Fruit fly (Drosophila melanogaster) whole organism, embryonic: ENCODE data around the gene CG18586.

Experiments
- Atf6 ChIP-seq: fragments of 200-800 bp; sonication (Bioruptor generic); IDR thresholded peaks from 2 replicates; pipeline ENCODE4 v1.3.6; 2022; ENCODE audit warnings: missing biosample characterization, missing genetic modification characterization
- Awh ChIP-seq: fragments of 200-800 bp; sonication (Bioruptor generic); IDR thresholded peaks from 2 replicates; pipeline ENCODE4, ENCODE4 v1.3.6; 2022; ENCODE audit warnings: missing biosample characterization, missing genetic modification characterization
- B-H2 ChIP-seq: fragments of 200-800 bp; sonication (Bioruptor generic); optimal IDR thresholded peaks from 2 replicates; lab custom pipeline; 2018; ENCODE audit warnings: missing biosample characterization, mild to moderate bottlenecking, missing genetic modification characterization
- Bgb ChIP-seq: fragments of 200-800 bp; sonication (Bioruptor generic); IDR thresholded peaks from 2 replicates; pipeline ENCODE4 v1.3.6; 2022; ENCODE audit warnings: missing biosample characterization, missing genetic modification characterization; ENCODE audit not compliant: partially characterized antibody
- CG11247 ChIP-seq: fragments of 200-800 bp; sonication (Bioruptor generic); IDR thresholded peaks from 2 replicates; pipeline ENCODE4 v1.3.6; 2022; ENCODE audit warnings: missing biosample characterization, missing genetic modification characterization
- CG11456 ChIP-seq: fragments of 200-800 bp; sonication (Bioruptor generic); IDR thresholded peaks from 3 replicates; pipeline ENCODE4 v1.3.6; 2022; ENCODE audit warnings: missing biosample characterization, missing genetic modification characterization
- CG11695 ChIP-seq: fragments of 200-800 bp; sonication (Bioruptor generic); IDR thresholded peaks from 3 replicates; pipeline ENCODE4 v1.3.6; 2022; ENCODE audit warnings: missing biosample characterization, missing genetic modification characterization
- CG12299 ChIP-seq: fragments of 200-800 bp; sonication (Bioruptor generic); optimal IDR thresholded peaks from 2 replicates; lab custom pipeline; 2018; ENCODE audit warnings: missing biosample characterization, mild to moderate bottlenecking, missing genetic modification characterization
- CG1233 ChIP-seq: fragments of 200-800 bp; sonication (Bioruptor generic); optimal IDR thresholded peaks from 4 replicates; lab custom pipeline; 2018; ENCODE audit warnings: missing biosample characterization, mild to moderate bottlenecking, missing genetic modification characterization
- CG14014 ChIP-seq: fragments of 200-800 bp; sonication (Bioruptor generic); IDR thresholded peaks from 2 replicates; pipeline ENCODE4 v1.3.6; 2022; ENCODE audit warnings: missing biosample characterization, missing genetic modification characterization
- CG17328 ChIP-seq: fragments of 200-800 bp; sonication (Bioruptor generic); IDR thresholded peaks from 2 replicates; pipeline ENCODE4 v1.3.6; 2022; ENCODE audit warnings: missing biosample characterization, missing genetic modification characterization
- CG17359 ChIP-seq: fragments of 200-800 bp; sonication (Bioruptor generic); optimal IDR thresholded peaks from 3 replicates; lab custom pipeline; 2018; ENCODE audit warnings: missing biosample characterization, mild to moderate bottlenecking, missing genetic modification characterization, moderate library complexity
- CG18476 ChIP-seq: fragments of 200-800 bp; sonication (Bioruptor generic); optimal IDR thresholded peaks from 2 replicates; lab custom pipeline; 2016; ENCODE audit warnings: missing biosample characterization, mild to moderate bottlenecking, missing genetic modification characterization
- CG2120 ChIP-seq: fragments of 200-800 bp; sonication (Bioruptor generic); optimal IDR thresholded peaks from 3 replicates; lab custom pipeline; 2016; ENCODE audit warnings: missing biosample characterization, missing genetic modification characterization
- CG2199 ChIP-seq: fragments of 200-800 bp; sonication (Bioruptor generic); IDR thresholded peaks from 3 replicates; pipeline ENCODE4 v1.3.6; 2022; ENCODE audit warnings: missing biosample characterization, missing genetic modification characterization
- CG30403 ChIP-seq: fragments of 200-800 bp; sonication (Bioruptor generic); optimal IDR thresholded peaks from 3 replicates; lab custom pipeline; 2016; ENCODE audit warnings: missing biosample characterization, missing genetic modification characterization
- CG32767 ChIP-seq: fragments of 200-800 bp; sonication (Bioruptor generic); IDR thresholded peaks from 2 replicates; pipeline ENCODE4 v1.3.6; 2022; ENCODE audit warnings: missing biosample characterization, missing genetic modification characterization
- CG33213 ChIP-seq: fragments of 200-800 bp; sonication (Bioruptor generic); optimal IDR thresholded peaks from 3 replicates; lab custom pipeline; 2016; ENCODE audit warnings: missing biosample characterization, missing genetic modification characterization
- CG34376 ChIP-seq: fragments of 200-800 bp; sonication (Bioruptor generic); optimal IDR thresholded peaks from 2 replicates; lab custom pipeline; 2018; ENCODE audit warnings: missing biosample characterization, mild to moderate bottlenecking, missing genetic modification characterization
- CG3726 ChIP-seq: fragments of 200-800 bp; sonication (Bioruptor generic); IDR thresholded peaks from 3 replicates; pipeline ENCODE4, ENCODE4 v1.3.6; 2022; ENCODE audit warnings: missing biosample characterization, missing genetic modification characterization
- CG42726 ChIP-seq: fragments of 200-800 bp; sonication (Bioruptor generic); IDR thresholded peaks from 2 replicates; pipeline ENCODE4 v1.3.6; 2022; ENCODE audit warnings: missing biosample characterization, missing genetic modification characterization; ENCODE audit not compliant: partially characterized antibody
- CG4820 ChIP-seq: fragments of 200-800 bp; sonication (Bioruptor generic); optimal IDR thresholded peaks from 3 replicates; lab custom pipeline; 2016; ENCODE audit warnings: missing biosample characterization, missing genetic modification characterization
- CG7271 ChIP-seq: fragments of 200-800 bp; sonication (Bioruptor generic); optimal IDR thresholded peaks from 2 replicates; lab custom pipeline; 2018; ENCODE audit warnings: missing biosample characterization, mild to moderate bottlenecking, missing genetic modification characterization, moderate library complexity
- CG8944 ChIP-seq: fragments of 200-800 bp; sonication (Bioruptor generic); optimal IDR thresholded peaks from 3 replicates; lab custom pipeline; 2016; ENCODE audit warnings: missing biosample characterization, missing genetic modification characterization
- D19A ChIP-seq: fragments of 200-800 bp; optimal IDR thresholded peaks from 3 replicates; lab custom pipeline; 2019; ENCODE audit warnings: missing biosample characterization, mild to moderate bottlenecking, missing genetic modification characterization, moderate library complexity
- Dek ChIP-seq: fragments of 200-800 bp; sonication (Bioruptor generic); optimal IDR thresholded peaks from 3 replicates; lab custom pipeline; 2019; ENCODE audit warnings: missing biosample characterization, mild to moderate bottlenecking, missing genetic modification characterization, moderate library complexity
- Elba2 ChIP-seq: fragments of 200-800 bp; sonication (Bioruptor generic); optimal IDR thresholded peaks from 3 replicates; lab custom pipeline; 2016; ENCODE audit warnings: missing biosample characterization, missing genetic modification characterization
- Hr78 ChIP-seq, 2 experiments: fragments of 200-800 bp in 1 of 2; fragments of >200 bp in 1 of 2; sonication (Bioruptor generic) in 1 of 2; optimal IDR thresholded peaks; 2 replicates each; lab custom pipeline; 2017 to 2019; ENCODE audit warnings: missing biosample characterization in 2 of 2, missing genetic modification characterization in 2 of 2, mild to moderate bottlenecking in 1 of 2, moderate library complexity in 1 of 2
- NfI ChIP-seq: fragments of 200-800 bp; sonication (Bioruptor generic); optimal IDR thresholded peaks from 3 replicates; lab custom pipeline; 2018; ENCODE audit warnings: missing biosample characterization, mild to moderate bottlenecking, missing genetic modification characterization, moderate library complexity
- Poxn ChIP-seq: fragments of 200-800 bp; sonication (Bioruptor generic); IDR thresholded peaks from 2 replicates; pipeline ENCODE4 v1.3.6; 2022; ENCODE audit warnings: missing biosample characterization, missing genetic modification characterization
- al ChIP-seq: fragments of 200-800 bp; sonication (Bioruptor generic); IDR thresholded peaks from 2 replicates; pipeline ENCODE4 v1.3.6; 2022; ENCODE audit warnings: missing biosample characterization, missing genetic modification characterization
- chm ChIP-seq: fragments of 200-800 bp; sonication (Bioruptor generic); IDR thresholded peaks from 2 replicates; pipeline ENCODE4 v1.3.6; 2022; ENCODE audit warnings: missing biosample characterization, missing genetic modification characterization
- dmrt99B ChIP-seq: fragments of 200-800 bp; sonication (Bioruptor generic); optimal IDR thresholded peaks from 2 replicates; lab custom pipeline; 2018; ENCODE audit warnings: missing biosample characterization, mild to moderate bottlenecking, missing genetic modification characterization, moderate library complexity
- fd3F ChIP-seq: fragments of 200-800 bp; sonication (Bioruptor generic); optimal IDR thresholded peaks from 2 replicates; lab custom pipeline; 2018; ENCODE audit warnings: missing biosample characterization, mild to moderate bottlenecking, missing genetic modification characterization, moderate library complexity
- gce ChIP-seq: fragments of 200-800 bp; sonication (Bioruptor generic); IDR thresholded peaks from 3 replicates; pipeline ENCODE4 v1.3.6; 2022; ENCODE audit warnings: missing biosample characterization, missing genetic modification characterization
- gfzf ChIP-seq: fragments of 200-800 bp; sonication (Bioruptor generic); optimal IDR thresholded peaks from 2 replicates; lab custom pipeline; 2016; ENCODE audit warnings: missing biosample characterization, mild to moderate bottlenecking, missing genetic modification characterization, moderate library complexity
- ham ChIP-seq: fragments of 200-800 bp; sonication (Bioruptor generic); IDR thresholded peaks from 2 replicates; pipeline ENCODE4 v1.3.6; 2022; ENCODE audit warnings: missing biosample characterization, missing genetic modification characterization
- ind ChIP-seq: fragments of 200-800 bp; sonication (Bioruptor generic); optimal IDR thresholded peaks from 3 replicates; lab custom pipeline; 2016; ENCODE audit warnings: missing biosample characterization, missing genetic modification characterization
- kni ChIP-seq: fragments of 200-800 bp; sonication (Bioruptor generic); optimal IDR thresholded peaks from 3 replicates; lab custom pipeline; 2017; ENCODE audit warnings: mild to moderate bottlenecking, missing biosample characterization, missing genetic modification reagents, missing genetic modification characterization
- onecut ChIP-seq: fragments of 200-800 bp; sonication (Bioruptor generic); IDR thresholded peaks from 2 replicates; pipeline ENCODE4 v1.3.6; 2022; ENCODE audit warnings: missing biosample characterization, missing genetic modification characterization
- prd ChIP-seq, 3 experiments: fragments of >200 bp in 2 of 3; fragments of 200-800 bp in 1 of 3; sonication (Bioruptor generic) in 1 of 3; optimal IDR thresholded peaks in 2 of 3; IDR thresholded peaks in 1 of 3; 2 replicates in 2 of 3; 3 replicates in 1 of 3; pipeline versions ENCODE4 v1.3.6 to Lab custom; 2017 to 2022; ENCODE audit warnings: missing biosample characterization in 1 of 3, missing genetic modification characterization in 1 of 3
- psq ChIP-seq: fragments of 200-800 bp; sonication (Bioruptor generic); optimal IDR thresholded peaks from 2 replicates; lab custom pipeline; 2017; ENCODE audit warnings: missing biosample characterization, missing genetic modification characterization
- row ChIP-seq: fragments of 200-800 bp; sonication (Bioruptor generic); IDR thresholded peaks from 3 replicates; pipeline ENCODE4 v1.3.6; 2022; ENCODE audit warnings: missing biosample characterization, missing genetic modification characterization
- sima ChIP-seq: fragments of 200-800 bp; sonication (Bioruptor generic); optimal IDR thresholded peaks from 2 replicates; lab custom pipeline; 2016; ENCODE audit warnings: missing biosample characterization, missing genetic modification characterization
- sr ChIP-seq: fragments of 200-800 bp; sonication (Bioruptor generic); IDR thresholded peaks from 3 replicates; pipeline ENCODE4 v1.3.6; 2022; ENCODE audit warnings: missing biosample characterization, missing genetic modification characterization
- trem ChIP-seq: fragments of 200-800 bp; optimal IDR thresholded peaks from 3 replicates; lab custom pipeline; 2019; ENCODE audit warnings: missing biosample characterization, mild to moderate bottlenecking, missing genetic modification characterization, moderate library complexity
- zf30C ChIP-seq: fragments of 200-800 bp; sonication (Bioruptor generic); optimal IDR thresholded peaks from 3 replicates; lab custom pipeline; 2018; ENCODE audit warnings: missing biosample characterization, mild to moderate bottlenecking, missing genetic modification characterization

The CG18586 gene

DNA sequence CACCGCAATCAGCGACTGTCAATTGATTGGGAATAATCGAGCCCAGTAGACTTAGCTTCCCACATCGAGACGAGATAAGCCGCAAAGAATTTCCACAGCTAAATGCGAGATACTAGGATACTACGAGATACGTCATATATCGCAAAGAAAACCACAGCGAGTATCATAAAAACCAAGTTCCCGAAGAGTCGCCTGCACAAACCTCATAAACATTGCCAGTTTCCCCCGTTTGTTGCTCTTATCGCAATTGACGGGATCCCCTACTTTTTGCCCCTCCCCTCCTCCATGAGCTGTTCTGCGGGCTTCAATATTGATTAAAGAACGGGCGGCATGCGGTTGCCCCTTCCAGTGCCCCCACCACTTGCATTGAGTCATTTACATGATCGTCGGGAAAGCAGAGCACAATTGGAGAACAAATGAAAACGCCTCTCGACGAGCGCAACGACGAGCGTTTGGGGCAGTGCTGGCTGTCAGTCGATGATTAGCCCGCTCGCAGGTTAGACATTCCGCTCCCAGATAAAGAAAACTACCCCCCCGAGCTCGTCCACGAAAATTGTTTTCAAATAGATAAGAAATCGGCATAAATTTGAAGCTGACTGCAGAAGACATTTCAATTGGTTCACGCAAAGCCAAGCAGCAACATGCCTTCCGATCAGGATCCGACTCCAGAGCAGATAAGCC is 49.0 kb downstream of the CG18586 start, which contains the start of gene CG32407 (continued):
- no peak for TF ChIP-seq CG2120 (GFP tag; lab: Kevin White, UChicago)
- TF ChIP-seq fd3F (GFP tag; lab: Kevin White, UChicago), result no peak
- TF ChIP-seq CG17328 (GFP tag; lab: Robert Waterston, UW), result no peak
- TF ChIP-seq B-H2 (GFP tag; lab: Kevin White, UChicago), result no peak
- TF ChIP-seq, all 482 proteins: peak for 63

DNA sequence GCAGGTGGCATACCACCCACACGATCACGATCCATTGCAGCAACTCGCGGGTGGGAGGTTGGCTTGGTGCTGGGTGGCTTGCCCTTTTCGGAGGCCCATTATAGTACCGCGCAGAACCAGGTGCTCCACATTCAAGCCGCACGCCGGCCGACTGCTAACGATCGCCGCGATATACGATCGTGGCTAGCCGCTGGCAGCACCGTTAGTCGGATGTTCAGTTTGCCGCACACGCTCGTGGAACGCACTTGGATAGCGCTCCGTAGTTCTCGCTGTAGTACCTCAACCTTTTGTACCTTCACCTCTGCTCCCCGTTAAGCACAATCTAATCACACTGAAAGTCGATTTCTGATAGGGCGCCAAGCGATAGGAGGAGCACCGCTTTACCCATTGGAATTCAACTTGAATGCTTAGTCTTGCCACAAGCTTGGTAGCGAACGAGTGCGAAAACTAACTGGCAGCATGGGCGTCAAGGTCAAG is 50.6 kb downstream of the CG18586 start, which contains the start of gene CG33523:
Gene CG33523, plus strand, starts transcription at position 217 of the 477 bp plus-strand sequence.
- no peak for TF ChIP-seq CG1233
- TF ChIP-seq CG33213 (GFP tag; lab: Kevin White, UChicago), result no peak
- TF ChIP-seq NfI (GFP tag; lab: Kevin White, UChicago), result no peak
- no peak for TF ChIP-seq ind (GFP tag; lab: Kevin White, UChicago)
- no peak for TF ChIP-seq CG8944
- TF ChIP-seq CG30403 (GFP tag; lab: Kevin White, UChicago), result no peak
- TF ChIP-seq CG4820 (GFP tag; lab: Kevin White, UChicago), result no peak
- no peak for TF ChIP-seq D19A (tag; lab: Kevin White, UChicago)
- no peak for TF ChIP-seq CG18476 (GFP tag; lab: Kevin White, UChicago)
- 0 out of 2 replicates have a peak, but pooled peaks have one; percentile 36 for TF ChIP-seq chm (GFP tag; lab: Robert Waterston, UW)
- TF ChIP-seq ham (GFP tag; lab: Robert Waterston, UW), result no peak
- TF ChIP-seq Dek (tag; lab: Kevin White, UChicago), result no peak
- peak; percentile 43; the same call in 1 of the 2 replicates for TF ChIP-seq Bgb (GFP tag; lab: Robert Waterston, UW)
- TF ChIP-seq gfzf (GFP tag; lab: Kevin White, UChicago), result no peak
- TF ChIP-seq CG34376 (GFP tag; lab: Kevin White, UChicago), result peak; percentile 70
- TF ChIP-seq CG11456 (GFP tag; lab: Robert Waterston, UW), result no peak
- TF ChIP-seq Poxn (GFP tag; lab: Robert Waterston, UW), result no peak
- no peak for TF ChIP-seq Awh (GFP tag; lab: Robert Waterston, UW)
- peak; percentile 39; the same call in 1 of the 2 replicates for TF ChIP-seq Atf6 (GFP tag; lab: Robert Waterston, UW)
- 0 out of 2 replicates have a peak, but pooled peaks have one; percentile 16 for TF ChIP-seq CG11247 (GFP tag; lab: Robert Waterston, UW)
- 0 out of 3 replicates have a peak, but pooled peaks have one; percentile 2 for TF ChIP-seq sr
- no peak for TF ChIP-seq gce (GFP tag; lab: Robert Waterston, UW)
- no peak for TF ChIP-seq CG11695
- TF ChIP-seq zf30C (GFP tag; lab: Kevin White, UChicago), result no peak
- TF ChIP-seq CG3726 (GFP tag; lab: Robert Waterston, UW), result no peak
- TF ChIP-seq CG17359 (tag; lab: Kevin White, UChicago), result no peak
- TF ChIP-seq CG32767 (GFP tag; lab: Robert Waterston, UW), result no peak
- TF ChIP-seq kni, result peak; percentile 80
- no peak for TF ChIP-seq CG12299
- TF ChIP-seq prd (optimal IDR thresholded peaks at IDR 0.05; lab: Kevin White, UChicago), result no peak
- TF ChIP-seq prd (GFP tag; IDR thresholded peaks at IDR 0.05; lab: Robert Waterston, UW), result no peak
- no peak for TF ChIP-seq row (GFP tag; lab: Robert Waterston, UW)
- no peak for TF ChIP-seq psq (GFP tag; lab: Kevin White, UChicago)
- TF ChIP-seq sima (GFP tag; lab: Kevin White, UChicago), result no peak
- no peak for TF ChIP-seq CG7271 (tag; lab: Kevin White, UChicago)
- TF ChIP-seq CG2199 (GFP tag; lab: Robert Waterston, UW), result no peak
- TF ChIP-seq onecut (GFP tag; lab: Robert Waterston, UW), result no peak
- no peak for TF ChIP-seq dmrt99B (tag; lab: Kevin White, UChicago)
- TF ChIP-seq al (GFP tag; lab: Robert Waterston, UW), result no peak
- no peak for TF ChIP-seq Elba2 (GFP tag; lab: Kevin White, UChicago)
- TF ChIP-seq trem, result no peak
- peak in 1 of 2 experiments; percentile 100 for TF ChIP-seq Hr78 (GFP tag; optimal IDR thresholded peaks at IDR 0.05; lab: Kevin White, UChicago)
- TF ChIP-seq CG14014 (GFP tag; lab: Robert Waterston, UW), result peak; percentile 15; the same call in 1 of the 2 replicates
- 0 out of 2 replicates have a peak, but pooled peaks have one; percentile 39 for TF ChIP-seq CG42726 (GFP tag; lab: Robert Waterston, UW)
